Worm (Caenorhabditis elegans) whole organism, mixed stage, embryonic: ENCODE measurements around the gene W03F9.9.

Experiments used
- bed-3 ChIP-seq: fragments of 200-800 bp; sonication (Bioruptor generic); optimal IDR thresholded peaks from 3 replicates; lab custom pipeline; 2018; ENCODE audit warnings: mild to moderate bottlenecking, missing genetic modification characterization, moderate library complexity, missing compliant biosample characterization
- ceh-39 ChIP-seq: fragments of 150-350 bp; optimal IDR thresholded peaks from 2 replicates; lab custom pipeline; 2014; ENCODE audit warnings: missing biosample characterization, missing genetic modification characterization
- ceh-43 ChIP-seq: fragments of 200-800 bp; sonication (Bioruptor generic); optimal IDR thresholded peaks from 2 replicates; lab custom pipeline; 2018; ENCODE audit warnings: mild to moderate bottlenecking, missing genetic modification characterization, moderate library complexity, missing compliant biosample characterization
- ceh-83 ChIP-seq: fragments of 200-800 bp; sonication (Bioruptor generic); optimal IDR thresholded peaks from 2 replicates; lab custom pipeline; 2018; ENCODE audit warnings: mild to moderate bottlenecking, missing genetic modification characterization, missing compliant biosample characterization
- cnd-1 ChIP-seq: fragments of 200-800 bp; sonication (Bioruptor generic); optimal IDR thresholded peaks from 2 replicates; lab custom pipeline; 2018; ENCODE audit warnings: mild to moderate bottlenecking, missing genetic modification characterization, missing compliant biosample characterization
- drap-1 ChIP-seq: fragments of 200-800 bp; sonication (Bioruptor generic); optimal IDR thresholded peaks from 3 replicates; lab custom pipeline; 2018; ENCODE audit warnings: mild to moderate bottlenecking, missing genetic modification characterization, missing compliant biosample characterization
- elt-1 ChIP-seq: sonication (generic microtip); optimal IDR thresholded peaks from 2 replicates; lab custom pipeline; 2017; ENCODE audit warnings: missing genetic modification characterization, mild to moderate bottlenecking, missing compliant biosample characterization, antibody characterized with exemption, moderate library complexity, borderline replicate concordance; ENCODE audit not compliant: insufficient read depth
- elt-3 ChIP-seq: fragments of 150-350 bp; optimal IDR thresholded peaks from 2 replicates; lab custom pipeline; 2014; ENCODE audit warnings: missing biosample characterization, missing genetic modification characterization
- ham-2 ChIP-seq: fragments of 200-800 bp; sonication (Bioruptor generic); optimal IDR thresholded peaks from 2 replicates; lab custom pipeline; 2018; ENCODE audit warnings: mild to moderate bottlenecking, missing genetic modification characterization, missing compliant biosample characterization
- hlh-1 ChIP-seq: fragments of 150-350 bp; optimal IDR thresholded peaks from 2 replicates; lab custom pipeline; 2014; ENCODE audit warnings: missing biosample characterization, missing genetic modification reagents, missing genetic modification characterization
- lin-32 ChIP-seq: fragments of 200-800 bp; sonication (Bioruptor generic); optimal IDR thresholded peaks from 2 replicates; lab custom pipeline; 2018; ENCODE audit warnings: mild to moderate bottlenecking, missing genetic modification characterization, missing compliant biosample characterization
- mab-5 ChIP-seq: fragments of 150-350 bp; optimal IDR thresholded peaks from 2 replicates; lab custom pipeline; 2014; ENCODE audit warnings: missing biosample characterization, missing genetic modification characterization
- mep-1 ChIP-seq: fragments of 150-350 bp; optimal IDR thresholded peaks from 2 replicates; lab custom pipeline; 2017; ENCODE audit warnings: missing biosample characterization, missing genetic modification reagents, missing genetic modification characterization, inconsistent platforms
- mls-2 ChIP-seq: sonication (generic microtip); optimal IDR thresholded peaks from 2 replicates; lab custom pipeline; 2016; ENCODE audit warnings: mild to moderate bottlenecking, missing genetic modification characterization, moderate library complexity, missing compliant biosample characterization
- nhr-12 ChIP-seq: fragments of 150-350 bp; optimal IDR thresholded peaks from 2 replicates; lab custom pipeline; 2014; ENCODE audit warnings: missing biosample characterization, missing genetic modification characterization
- nhr-2 ChIP-seq: fragments of 150-350 bp; optimal IDR thresholded peaks from 2 replicates; lab custom pipeline; 2014; ENCODE audit warnings: missing biosample characterization, missing genetic modification characterization
- nhr-237 ChIP-seq: fragments of 150-350 bp; optimal IDR thresholded peaks from 2 replicates; lab custom pipeline; 2014; ENCODE audit warnings: missing biosample characterization, missing genetic modification characterization
- nhr-28 ChIP-seq: fragments of 150-350 bp; optimal IDR thresholded peaks from 2 replicates; lab custom pipeline; 2014; ENCODE audit warnings: missing biosample characterization, missing genetic modification characterization
- nhr-76 ChIP-seq: sonication (generic microtip); optimal IDR thresholded peaks from 2 replicates; lab custom pipeline; 2017; ENCODE audit warnings: missing biosample characterization, missing genetic modification characterization
- pha-4 ChIP-seq: fragments of 150-350 bp; optimal IDR thresholded peaks from 2 replicates; lab custom pipeline; 2018; ENCODE audit warnings: missing biosample characterization, missing genetic modification reagents, missing genetic modification characterization
- sem-2 ChIP-seq: fragments of 200-800 bp; sonication (Bioruptor generic); optimal IDR thresholded peaks from 2 replicates; lab custom pipeline; 2018; ENCODE audit warnings: mild to moderate bottlenecking, missing genetic modification characterization, missing compliant biosample characterization
- snpc-4 ChIP-seq: fragments of 150-350 bp; optimal IDR thresholded peaks from 2 replicates; lab custom pipeline; 2014; ENCODE audit warnings: missing biosample characterization, missing genetic modification characterization
- sptf-1 ChIP-seq: sonication (generic microtip); optimal IDR thresholded peaks from 2 replicates; lab custom pipeline; 2017; ENCODE audit warnings: mild to moderate bottlenecking, missing genetic modification characterization, moderate library complexity, missing compliant biosample characterization
- tbx-8 ChIP-seq: fragments of 200-800 bp; sonication (Bioruptor generic); optimal IDR thresholded peaks from 2 replicates; lab custom pipeline; 2018; ENCODE audit warnings: mild to moderate bottlenecking, missing genetic modification characterization, moderate library complexity, missing compliant biosample characterization
- unc-120 ChIP-seq: sonication (generic microtip); optimal IDR thresholded peaks from 2 replicates; lab custom pipeline; 2017; ENCODE audit warnings: missing genetic modification characterization, missing compliant biosample characterization; ENCODE audit not compliant: poor library complexity, severe bottlenecking
- unc-39 ChIP-seq: fragments of 150-350 bp; optimal IDR thresholded peaks from 2 replicates; lab custom pipeline; 2014; ENCODE audit warnings: missing biosample characterization, missing genetic modification characterization
- unc-62 ChIP-seq: fragments of 150-350 bp; optimal IDR thresholded peaks from 2 replicates; lab custom pipeline; 2014; ENCODE audit warnings: missing biosample characterization, missing genetic modification reagents, missing genetic modification characterization
- zip-8 ChIP-seq: fragments of 150-350 bp; optimal IDR thresholded peaks from 2 replicates; lab custom pipeline; 2014; ENCODE audit warnings: missing biosample characterization, missing genetic modification characterization
- ztf-11 ChIP-seq: fragments of 150-350 bp; optimal IDR thresholded peaks from 2 replicates; lab custom pipeline; 2014; ENCODE audit warnings: missing biosample characterization, missing genetic modification characterization

W03F9.9 gene

ce11 chrV:116243-116642 lies 22.4 kb upstream of the W03F9.9 start:
- no peak for TF ChIP-seq zip-8 (tag; lab: Kevin White, UChicago)
- TF ChIP-seq sptf-1 (tag; lab: Kevin White, UChicago) = no peak
- no peak for TF ChIP-seq unc-62 (GFP tag; lab: Kevin White, UChicago)
- TF ChIP-seq drap-1 (GFP tag; lab: Kevin White, UChicago) = no peak
- TF ChIP-seq unc-39 (tag; lab: Kevin White, UChicago) = no peak

- TF ChIP-seq drap-1 (GFP tag; lab: Kevin White, UChicago) = no peak
- no peak for TF ChIP-seq bed-3 (GFP tag; lab: Kevin White, UChicago)
- TF ChIP-seq hlh-1 (tag; lab: Kevin White, UChicago) = peak; percentile 25
- TF ChIP-seq ham-2 = no peak
- TF ChIP-seq nhr-12 (tag; lab: Kevin White, UChicago) = no peak
- no peak for TF ChIP-seq ceh-43 (GFP tag; lab: Kevin White, UChicago)
Measured at ce11 chrV:117312-117711, 21.4 kb upstream of the W03F9.9 start.

ce11 chrV:122249-122648 lies 16.4 kb upstream of the W03F9.9 start:
- TF ChIP-seq nhr-12 (tag; lab: Kevin White, UChicago) = no peak
- no peak for TF ChIP-seq sem-2 (GFP tag; lab: Kevin White, UChicago)
- TF ChIP-seq hlh-1 (tag; lab: Kevin White, UChicago) = no peak
- TF ChIP-seq pha-4 = no peak
- TF ChIP-seq zip-8 (tag; lab: Kevin White, UChicago) = no peak
- TF ChIP-seq unc-62 (GFP tag; lab: Kevin White, UChicago) = no peak
- no peak for TF ChIP-seq sptf-1 (tag; lab: Kevin White, UChicago)
- TF ChIP-seq nhr-2 = no peak

ce11 chrV:122750-123149 lies 15.9 kb upstream of the W03F9.9 start, which contains the start of gene cgp-1:
Gene cgp-1 (minus strand): TSS chrV:122789.
- peak; percentile 9 for TF ChIP-seq mep-1 (tag; lab: Kevin White, UChicago)
- no peak for TF ChIP-seq sem-2 (GFP tag; lab: Kevin White, UChicago)
- peak; percentile 5 for TF ChIP-seq hlh-1 (tag; lab: Kevin White, UChicago)
- TF ChIP-seq sptf-1 (tag; lab: Kevin White, UChicago) = no peak
- TF ChIP-seq nhr-237 (tag; lab: Kevin White, UChicago) = no peak
- no peak for TF ChIP-seq unc-120
- TF ChIP-seq ceh-83 (GFP tag; lab: Kevin White, UChicago) = no peak

- TF ChIP-seq mab-5 (tag; lab: Kevin White, UChicago) = no peak
- TF ChIP-seq unc-62 (GFP tag; lab: Kevin White, UChicago) = no peak
- TF ChIP-seq sptf-1 (tag; lab: Kevin White, UChicago) = no peak
- TF ChIP-seq nhr-237 (tag; lab: Kevin White, UChicago) = no peak
- no peak for TF ChIP-seq unc-39 (tag; lab: Kevin White, UChicago)
Measured at ce11 chrV:123513-123912, 15.2 kb upstream of the W03F9.9 start.

- TF ChIP-seq tbx-8 (GFP tag; lab: Kevin White, UChicago) (no peak), lin-32 (GFP tag; lab: Kevin White, UChicago) (no peak), ztf-11 (tag; lab: Kevin White, UChicago) (no peak), sptf-1 (tag; lab: Kevin White, UChicago) (no peak), ceh-39 (tag; lab: Kevin White, UChicago) (no peak), pha-4 (no peak), ceh-83 (GFP tag; lab: Kevin White, UChicago) (no peak), elt-3 (tag; lab: Kevin White, UChicago) (no peak), mls-2 (tag; lab: Kevin White, UChicago) (no peak), cnd-1 (no peak), unc-62 (GFP tag; lab: Kevin White, UChicago) (no peak), unc-39 (tag; lab: Kevin White, UChicago) (no peak), sem-2 (GFP tag; lab: Kevin White, UChicago) (no peak), nhr-76 (no peak), elt-1 (tag; lab: Kevin White, UChicago) (no peak), nhr-12 (tag; lab: Kevin White, UChicago) (no peak), mab-5 (tag; lab: Kevin White, UChicago) (no peak), snpc-4 (tag; lab: Kevin White, UChicago) (no peak), mep-1 (tag; lab: Kevin White, UChicago) (no peak), nhr-28 (no peak)
- TF ChIP-seq, all 35 proteins: peak for 0
Measured at ce11 chrV:123915-124314, 14.8 kb upstream of the W03F9.9 start.
